Worm (Caenorhabditis elegans): ENCODE data around the gene K08F8.7.

K08F8.7 gene

ce11 chrII:8746298-8746775, 8.8 kb downstream of the K08F8.7 start (continued):
- TF ChIP-seq lim-7 (GFP tag; IDR thresholded peaks at IDR 0.05): peak; percentile 50; the same call in 1 of the 2 replicates
- TF ChIP-seq duxl-1 (tag; optimal IDR thresholded peaks at IDR 0.05; ENCODE audit: poor library complexity): peak; percentile 58
- peak; percentile 43 for TF ChIP-seq nhr-41 (GFP tag; IDR thresholded peaks at IDR 0.05)
- peak; percentile 64 for TF ChIP-seq T26A8.4 (GFP tag; IDR thresholded peaks at IDR 0.05)
- TF ChIP-seq nhr-25 (tag; optimal IDR thresholded peaks at IDR 0.05; ENCODE audit: borderline replicate concordance, insufficient read depth): peak; percentile 71
- TF ChIP-seq vab-7 (GFP tag; IDR thresholded peaks at IDR 0.05): peak; percentile 49; the same call in 1 of the 2 replicates

ce11 chrII:8745449-8746297, 9.5 kb downstream of the K08F8.7 start:
- TF ChIP-seq nhr-25 (tag; optimal IDR thresholded peaks at IDR 0.05; ENCODE audit: borderline replicate concordance, insufficient read depth): peak; percentile 4
- no peak for TF ChIP-seq arid-1 (GFP tag; conservative IDR thresholded peaks at IDR 0.05)
- peak; percentile 8 for TF ChIP-seq hlh-30 (tag; optimal IDR thresholded peaks at IDR 0.05; ENCODE audit: insufficient read depth)
- TF ChIP-seq snpc-1.2 (GFP tag; IDR thresholded peaks at IDR 0.05): no peak
- no peak for TF ChIP-seq daf-16 (GFP tag; optimal IDR thresholded peaks at IDR 0.05)
- peak; percentile 20 for TF ChIP-seq daf-16 (tag; optimal IDR thresholded peaks at IDR 0.05)
- no peak for TF ChIP-seq F44E2.7 (GFP tag; IDR thresholded peaks at IDR 0.05)
- TF ChIP-seq dve-1 (tag; optimal IDR thresholded peaks at IDR 0.05; ENCODE audit: insufficient read depth): peak; percentile 50
- TF ChIP-seq F26F4.8 (GFP tag; conservative IDR thresholded peaks at IDR 0.05): no peak
- peak; percentile 74 for TF ChIP-seq ama-1 (optimal IDR thresholded peaks at IDR 0.05)
- peak; percentile 41 for TF ChIP-seq mxl-2 (GFP tag; conservative IDR thresholded peaks at IDR 0.05)
- 0 out of 2 replicates have a peak, but pooled peaks have one; percentile 23 for TF ChIP-seq Y48G9A.11 (GFP tag; IDR thresholded peaks at IDR 0.05)
- TF ChIP-seq nhr-77 (tag; optimal IDR thresholded peaks at IDR 0.05): peak; percentile 34
- peak; percentile 90 for TF ChIP-seq aha-1 (tag)
- no peak for TF ChIP-seq vab-7 (GFP tag; IDR thresholded peaks at IDR 0.05)
- peak in 1 of 2 experiments; percentile 47 for TF ChIP-seq lsy-2 (tag; optimal IDR thresholded peaks at IDR 0.05)

- TF ChIP-seq nhr-11 (tag; optimal IDR thresholded peaks at IDR 0.05) (peak; percentile 62), lim-7 (GFP tag; IDR thresholded peaks at IDR 0.05) (no peak), T26A8.4 (GFP tag; IDR thresholded peaks at IDR 0.05) (peak; percentile 64), F49E8.2 (tag; optimal IDR thresholded peaks at IDR 0.05; ENCODE audit: borderline replicate concordance) (no peak), dve-1 (tag; optimal IDR thresholded peaks at IDR 0.05; ENCODE audit: insufficient read depth) (peak; percentile 30), unc-39 (tag; optimal IDR thresholded peaks at IDR 0.05) (no peak), spr-3 (GFP tag; optimal IDR thresholded peaks at IDR 0.05) (no peak), mdl-1 (tag; optimal IDR thresholded peaks at IDR 0.05) (peak; percentile 62 to 68), ceh-32 (tag; optimal IDR thresholded peaks at IDR 0.05; ENCODE audit: poor library complexity) (no peak), aha-1 (tag) (peak; percentile 95), hif-1 (tag; optimal IDR thresholded peaks at IDR 0.05) (peak in 1 of 2 experiments; percentile 14), aly-2 (tag; optimal IDR thresholded peaks at IDR 0.05) (no peak), mep-1 (tag; optimal IDR thresholded peaks at IDR 0.05) (peak; percentile 11), nhr-237 (tag; optimal IDR thresholded peaks at IDR 0.05) (no peak), spr-1 (tag; optimal IDR thresholded peaks at IDR 0.05) (no peak), set-16 (GFP tag; IDR thresholded peaks at IDR 0.05) (no peak), daf-19 (GFP tag; conservative IDR thresholded peaks at IDR 0.05) (no peak), attf-4 (tag; optimal IDR thresholded peaks at IDR 0.05) (no peak), lsy-2 (tag; optimal IDR thresholded peaks at IDR 0.05) (peak in 1 of 2 experiments; percentile 3), lin-15B (tag; optimal IDR thresholded peaks at IDR 0.05) (no peak), rbr-2 (tag; optimal IDR thresholded peaks at IDR 0.05) (no peak), nhr-102 (tag; optimal IDR thresholded peaks at IDR 0.05) (no peak), egl-27 (tag; optimal IDR thresholded peaks at IDR 0.05) (no peak), madf-9 (GFP tag; conservative IDR thresholded peaks at IDR 0.05) (no peak), saeg-2 (GFP tag; IDR thresholded peaks at IDR 0.05) (no peak), F44E2.7 (GFP tag; IDR thresholded peaks at IDR 0.05) (no peak), ceh-20 (GFP tag; IDR thresholded peaks at IDR 0.05) (no peak), lin-13 (GFP tag; optimal IDR thresholded peaks at IDR 0.05) (no peak), ama-1 (optimal IDR thresholded peaks at IDR 0.05) (peak; percentile 85)
Measured at ce11 chrII:8744555-8745448, 10.4 kb downstream of the K08F8.7 start.

Measured in whole organism, L4 larva.